Worm (Caenorhabditis elegans) whole organism, L4 larva: Measurements from ENCODE around the gene F08F1.3.

Source experiments
- F26F4.8 ChIP-seq: fragments of 200-800 bp; sonication (Bioruptor generic); conservative IDR thresholded peaks from 2 replicates; pipeline ENCODE4 v1.3.6; 2022; ENCODE audit warnings: missing genetic modification characterization, missing compliant biosample characterization
- F44E2.7 ChIP-seq: fragments of 200-800 bp; sonication (Bioruptor generic); IDR thresholded peaks from 2 replicates; pipeline ENCODE4 v2.1.2; 2022; ENCODE audit warnings: missing genetic modification characterization, missing compliant biosample characterization
- F49E8.2 ChIP-seq: sonication (generic microtip); optimal IDR thresholded peaks from 2 replicates; lab custom pipeline; 2016; ENCODE audit warnings: missing compliant biosample characterization, mild to moderate bottlenecking, missing genetic modification characterization, borderline replicate concordance
- R02D3.7 ChIP-seq: fragments of 150-350 bp; sonication (generic microtip); optimal IDR thresholded peaks from 3 replicates; lab custom pipeline; 2014; ENCODE audit warnings: missing biosample characterization, missing genetic modification characterization
- T26A8.4 ChIP-seq: fragments of 200-800 bp; sonication (Bioruptor generic); IDR thresholded peaks from 2 replicates; pipeline ENCODE4 v1.3.6; 2022; ENCODE audit warnings: missing genetic modification characterization, missing compliant biosample characterization
- Y105C5A.15 ChIP-seq: fragments of 200-800 bp; sonication (Bioruptor generic); IDR thresholded peaks from 2 replicates; pipeline ENCODE4 v1.3.6; 2022; ENCODE audit warnings: missing genetic modification characterization, missing compliant biosample characterization
- Y48G9A.11 ChIP-seq: fragments of 200-800 bp; sonication (Bioruptor generic); IDR thresholded peaks from 2 replicates; pipeline ENCODE4 v1.3.6; 2022; ENCODE audit warnings: missing genetic modification reagents, missing genetic modification characterization, missing compliant biosample characterization
- Y5F2A.4 ChIP-seq: fragments of 200-800 bp; sonication (Bioruptor generic); optimal IDR thresholded peaks from 2 replicates; lab custom pipeline; 2018; ENCODE audit warnings: mild to moderate bottlenecking, missing genetic modification characterization, missing compliant biosample characterization
- ZK546.5 ChIP-seq, 2 experiments: sonication (generic microtip); optimal IDR thresholded peaks; 2 replicates each; lab custom pipeline; 2017; ENCODE audit warnings: missing biosample characterization in 2 of 2, missing genetic modification characterization in 2 of 2
- aly-2 ChIP-seq: sonication (generic microtip); optimal IDR thresholded peaks from 2 replicates; lab custom pipeline; 2018; ENCODE audit warnings: missing biosample characterization, missing genetic modification characterization
- ama-1 ChIP-seq: fragments of 150-350 bp; optimal IDR thresholded peaks from 2 replicates; lab custom pipeline; 2014; ENCODE audit warnings: inconsistent platforms, mixed read lengths
- ceh-44 ChIP-seq: fragments of 200-800 bp; sonication (Bioruptor generic); IDR thresholded peaks from 2 replicates; pipeline ENCODE4 v1.3.6; 2022; ENCODE audit warnings: missing genetic modification reagents, missing genetic modification characterization, missing compliant biosample characterization
- ceh-82 ChIP-seq: sonication (generic microtip); optimal IDR thresholded peaks from 2 replicates; lab custom pipeline; 2017; ENCODE audit warnings: missing biosample characterization, missing genetic modification characterization
- cey-2 ChIP-seq: sonication (generic microtip); optimal IDR thresholded peaks from 3 replicates; lab custom pipeline; 2017; ENCODE audit warnings: missing genetic modification characterization, mild to moderate bottlenecking, missing compliant biosample characterization, antibody characterized with exemption, borderline replicate concordance; ENCODE audit not compliant: insufficient read depth
- daf-12 ChIP-seq: fragments of 150-350 bp; optimal IDR thresholded peaks from 2 replicates; lab custom pipeline; 2014; ENCODE audit warnings: missing biosample characterization, missing genetic modification reagents, missing genetic modification characterization
- dmd-6 ChIP-seq: fragments of 200-800 bp; sonication (Bioruptor generic); IDR thresholded peaks from 2 replicates; pipeline ENCODE4 v1.3.6; 2022; ENCODE audit warnings: missing genetic modification reagents, missing genetic modification characterization, missing compliant biosample characterization
- dmd-8 ChIP-seq: fragments of 200-800 bp; sonication (Bioruptor generic); IDR thresholded peaks from 2 replicates; pipeline ENCODE4 v1.3.6; 2022; ENCODE audit warnings: missing genetic modification characterization, missing compliant biosample characterization
- dmd-9 ChIP-seq: fragments of 200-800 bp; sonication (Bioruptor generic); IDR thresholded peaks from 2 replicates; pipeline ENCODE4 v1.3.6; 2022; ENCODE audit warnings: missing genetic modification reagents, missing genetic modification characterization, missing compliant biosample characterization
- dpl-1 ChIP-seq: fragments of 150-350 bp; optimal IDR thresholded peaks from 2 replicates; lab custom pipeline; 2014; ENCODE audit warnings: missing biosample characterization, missing genetic modification reagents, missing genetic modification characterization
- dve-1 ChIP-seq: sonication (generic microtip); optimal IDR thresholded peaks from 2 replicates; lab custom pipeline; 2017; ENCODE audit warnings: antibody characterized with exemption, mild to moderate bottlenecking, missing genetic modification characterization, missing compliant biosample characterization; ENCODE audit not compliant: insufficient read depth
- egl-27 ChIP-seq: sonication (generic microtip); optimal IDR thresholded peaks from 3 replicates; lab custom pipeline; 2017; ENCODE audit warnings: missing biosample characterization, missing genetic modification reagents, missing genetic modification characterization
- egl-43 ChIP-seq: fragments of 200-800 bp; sonication (Bioruptor generic); IDR thresholded peaks from 2 replicates; pipeline ENCODE4 v1.3.6; 2022; ENCODE audit warnings: missing genetic modification reagents, missing genetic modification characterization, missing compliant biosample characterization
- fkh-10 ChIP-seq: fragments of 150-350 bp; optimal IDR thresholded peaks from 2 replicates; lab custom pipeline; 2014; ENCODE audit warnings: missing biosample characterization, missing genetic modification reagents, missing genetic modification characterization
- fos-1 ChIP-seq: fragments of 150-350 bp; optimal IDR thresholded peaks from 2 replicates; lab custom pipeline; 2014; ENCODE audit warnings: missing biosample characterization, missing genetic modification characterization
- gei-8 ChIP-seq: fragments of 200-800 bp; sonication (Bioruptor generic); optimal IDR thresholded peaks from 2 replicates; lab custom pipeline; 2018; ENCODE audit warnings: mild to moderate bottlenecking, missing genetic modification characterization, missing compliant biosample characterization
- jun-1 ChIP-seq: fragments of 150-350 bp; optimal IDR thresholded peaks from 2 replicates; lab custom pipeline; 2014; ENCODE audit warnings: missing biosample characterization, missing genetic modification reagents, missing genetic modification characterization
- lim-7 ChIP-seq: fragments of 200-800 bp; sonication (Bioruptor generic); IDR thresholded peaks from 2 replicates; pipeline ENCODE4 v1.3.6; 2022; ENCODE audit warnings: missing genetic modification characterization, missing compliant biosample characterization
- lin-15B ChIP-seq: fragments of 150-350 bp; sonication (generic microtip); optimal IDR thresholded peaks from 3 replicates; lab custom pipeline; 2014; ENCODE audit warnings: missing biosample characterization, missing genetic modification characterization
- lin-29 ChIP-seq: fragments of 200-800 bp; sonication (Bioruptor generic); IDR thresholded peaks from 2 replicates; pipeline ENCODE4 v1.3.6; 2022; ENCODE audit warnings: missing genetic modification reagents, missing genetic modification characterization, missing compliant biosample characterization
- lin-38 ChIP-seq: fragments of 200-800 bp; sonication (Bioruptor generic); IDR thresholded peaks from 2 replicates; pipeline ENCODE4 v1.3.6; 2022; ENCODE audit warnings: missing genetic modification reagents, missing genetic modification characterization, missing compliant biosample characterization
- lir-3 ChIP-seq: sonication (generic microtip); optimal IDR thresholded peaks from 2 replicates; lab custom pipeline; 2016; ENCODE audit warnings: mild to moderate bottlenecking, missing genetic modification characterization, missing compliant biosample characterization
- madf-5 ChIP-seq, 2 experiments: fragments of 200-800 bp; sonication (Bioruptor generic); IDR thresholded peaks; 2 replicates each; pipeline ENCODE4 v1.3.6; 2022; ENCODE audit warnings: missing compliant biosample characterization in 2 of 2, missing genetic modification characterization in 2 of 2
- madf-9 ChIP-seq: fragments of 200-800 bp; sonication (Bioruptor generic); conservative IDR thresholded peaks from 2 replicates; pipeline ENCODE4 v1.3.6; 2022; ENCODE audit warnings: missing genetic modification reagents, missing genetic modification characterization, missing compliant biosample characterization
- mxl-3 ChIP-seq: fragments of 200-800 bp; sonication (Bioruptor generic); optimal IDR thresholded peaks from 2 replicates; lab custom pipeline; 2018; ENCODE audit warnings: mild to moderate bottlenecking, missing genetic modification characterization, missing compliant biosample characterization
- nhr-102 ChIP-seq: sonication (generic microtip); optimal IDR thresholded peaks from 2 replicates; lab custom pipeline; 2016; ENCODE audit warnings: mild to moderate bottlenecking, missing genetic modification characterization, moderate library complexity, missing compliant biosample characterization
- nhr-11 ChIP-seq: fragments of 150-350 bp; optimal IDR thresholded peaks from 2 replicates; lab custom pipeline; 2014; ENCODE audit warnings: missing biosample characterization, missing genetic modification characterization
- nhr-111 ChIP-seq: fragments of 200-800 bp; sonication (Bioruptor generic); optimal IDR thresholded peaks from 2 replicates; lab custom pipeline; 2018; ENCODE audit warnings: mild to moderate bottlenecking, missing genetic modification characterization, missing compliant biosample characterization
- nhr-48 ChIP-seq: sonication (generic microtip); optimal IDR thresholded peaks from 2 replicates; lab custom pipeline; 2016; ENCODE audit warnings: mild to moderate bottlenecking, missing genetic modification characterization, missing compliant biosample characterization
- nhr-6 ChIP-seq: fragments of 150-350 bp; optimal IDR thresholded peaks from 2 replicates; lab custom pipeline; 2014; ENCODE audit warnings: missing biosample characterization, missing genetic modification characterization
- nhr-76 ChIP-seq: fragments of 150-350 bp; optimal IDR thresholded peaks from 2 replicates; lab custom pipeline; 2014; ENCODE audit warnings: missing biosample characterization, missing genetic modification characterization
- nhr-77 ChIP-seq: fragments of 150-350 bp; optimal IDR thresholded peaks from 2 replicates; lab custom pipeline; 2014; ENCODE audit warnings: missing biosample characterization, missing genetic modification characterization
- pha-4 ChIP-seq, 2 experiments: fragments of 150-350 bp in 1 of 2; fragments of 200-800 bp in 1 of 2; sonication (Bioruptor generic) in 1 of 2; IDR thresholded peaks in 1 of 2; optimal IDR thresholded peaks in 1 of 2; 2 replicates each; pipeline versions ENCODE4 v1.3.6 to Lab custom; 2014 to 2022; ENCODE audit warnings: missing genetic modification characterization in 2 of 2, missing genetic modification reagents in 2 of 2, missing biosample characterization in 1 of 2, missing compliant biosample characterization in 1 of 2
- php-3 ChIP-seq: fragments of 200-800 bp; sonication (Bioruptor generic); IDR thresholded peaks from 2 replicates; pipeline ENCODE4 v1.3.6; 2022; ENCODE audit warnings: missing genetic modification reagents, missing genetic modification characterization, missing compliant biosample characterization
- pqm-1 ChIP-seq: sonication (generic microtip); optimal IDR thresholded peaks from 2 replicates; lab custom pipeline; 2017; ENCODE audit warnings: missing biosample characterization, missing genetic modification characterization
- saeg-2 ChIP-seq: fragments of 200-800 bp; sonication (Bioruptor generic); IDR thresholded peaks from 2 replicates; pipeline ENCODE4 v1.3.6; 2022; ENCODE audit warnings: missing genetic modification reagents, missing genetic modification characterization, missing compliant biosample characterization
- set-16 ChIP-seq: fragments of 200-800 bp; sonication (Bioruptor generic); IDR thresholded peaks from 2 replicates; pipeline ENCODE4 v1.3.6; 2022; ENCODE audit warnings: missing genetic modification reagents, missing genetic modification characterization, missing compliant biosample characterization
- tra-1 ChIP-seq: fragments of 200-800 bp; sonication (Bioruptor generic); IDR thresholded peaks from 2 replicates; pipeline ENCODE4 v1.3.6; 2022; ENCODE audit warnings: missing genetic modification reagents, missing genetic modification characterization, missing compliant biosample characterization
- vab-7 ChIP-seq: fragments of 200-800 bp; sonication (Bioruptor generic); IDR thresholded peaks from 2 replicates; pipeline ENCODE4 v1.3.6; 2022; ENCODE audit warnings: missing genetic modification reagents, missing genetic modification characterization, missing compliant biosample characterization
- zag-1 ChIP-seq: fragments of 150-350 bp; optimal IDR thresholded peaks from 2 replicates; lab custom pipeline; 2014; ENCODE audit warnings: missing biosample characterization, missing genetic modification characterization

Gene F08F1.3

DNA sequence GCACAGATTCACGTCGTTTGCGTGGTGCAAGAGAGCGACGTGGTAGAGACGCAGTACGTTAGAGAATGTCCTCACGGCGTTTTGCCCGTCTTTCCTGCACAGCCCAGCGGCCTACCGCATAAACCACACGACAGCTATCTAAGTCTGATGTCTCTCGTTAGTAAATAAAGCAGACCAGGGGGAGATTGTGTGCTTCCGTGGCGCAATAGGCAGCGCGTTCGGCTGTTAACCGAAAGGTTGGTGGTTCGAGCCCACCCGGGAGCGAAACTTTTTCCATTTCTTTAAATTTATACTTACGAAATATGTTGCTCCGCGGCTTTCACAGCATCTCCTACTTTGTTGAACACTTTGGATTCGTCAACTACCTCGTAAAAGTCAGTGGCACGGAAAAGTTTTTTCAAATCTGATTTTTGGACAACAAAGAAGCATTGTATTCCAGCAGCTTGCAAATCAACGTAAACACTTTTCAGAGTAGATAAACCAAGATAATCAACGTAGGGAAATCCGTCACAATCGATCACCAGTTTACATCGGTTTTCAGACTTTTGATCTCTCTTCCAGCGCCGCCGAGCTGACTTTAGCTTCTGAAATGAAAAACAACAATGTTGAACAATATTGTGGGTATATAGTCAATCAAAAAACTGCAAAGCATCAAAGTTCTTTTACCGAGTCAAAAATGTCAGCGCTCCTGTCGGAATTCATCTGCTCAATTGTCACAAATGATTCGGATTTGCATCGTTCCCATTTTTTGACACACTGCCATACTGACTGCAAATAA lies 24.1 kb upstream of the F08F1.3 start (continued):
- TF ChIP-seq jun-1 (tag; lab: Kevin White, UChicago) (peak; percentile 85), madf-5 (GFP tag; IDR thresholded peaks at IDR 0.05; lab: Robert Waterston, UW) (peak in 1 of 2 experiments; percentile 92; a peak in 3 of 4 replicates), ceh-44 (GFP tag; lab: Robert Waterston, UW) (peak; percentile 94), T26A8.4 (GFP tag; lab: Robert Waterston, UW) (peak; percentile 95), php-3 (GFP tag; lab: Robert Waterston, UW) (peak; percentile 91), fos-1 (tag; lab: Kevin White, UChicago) (no peak), zag-1 (tag; lab: Kevin White, UChicago) (peak; percentile 24), nhr-76 (tag; lab: Kevin White, UChicago) (no peak), madf-9 (GFP tag; lab: Robert Waterston, UW) (peak; percentile 94), nhr-111 (peak; percentile 93), fkh-10 (GFP tag; lab: Kevin White, UChicago) (peak; percentile 19), F44E2.7 (GFP tag; lab: Robert Waterston, UW) (peak; percentile 96), mxl-3 (GFP tag; lab: Kevin White, UChicago) (peak; percentile 82), F49E8.2 (tag; lab: Kevin White, UChicago) (peak; percentile 79), Y48G9A.11 (GFP tag; lab: Robert Waterston, UW) (peak; percentile 90), Y105C5A.15 (GFP tag; lab: Robert Waterston, UW) (peak; percentile 88), cey-2 (tag; lab: Kevin White, UChicago) (no peak), R02D3.7 (no peak), nhr-77 (tag; lab: Kevin White, UChicago) (peak; percentile 91), pha-4 (GFP tag; IDR thresholded peaks at IDR 0.05; lab: Robert Waterston, UW) (peak; percentile 96), pha-4 (tag; optimal IDR thresholded peaks at IDR 0.05; lab: Kevin White, UChicago) (no peak), egl-27 (no peak), egl-43 (GFP tag; lab: Robert Waterston, UW) (peak; percentile 99), nhr-11 (tag; lab: Kevin White, UChicago) (peak; percentile 82), pqm-1 (tag; lab: Kevin White, UChicago) (peak; percentile 10), F26F4.8 (GFP tag; lab: Robert Waterston, UW) (peak; percentile 93), nhr-48 (tag; lab: Kevin White, UChicago) (peak; percentile 88), lin-38 (GFP tag; lab: Robert Waterston, UW) (no peak; the same call in 1 of the 2 replicates), ZK546.5 (tag; optimal IDR thresholded peaks at IDR 0.05; lab: Kevin White, UChicago) (no peak), lir-3 (peak; percentile 88), dmd-6 (GFP tag; lab: Robert Waterston, UW) (peak; percentile 93), aly-2 (tag; lab: Kevin White, UChicago) (no peak), tra-1 (GFP tag; lab: Robert Waterston, UW) (peak; percentile 98), set-16 (GFP tag; lab: Robert Waterston, UW) (peak; percentile 75; the same call in 1 of the 2 replicates), lim-7 (peak; percentile 99), nhr-102 (tag; lab: Kevin White, UChicago) (peak; percentile 90), dve-1 (tag; lab: Kevin White, UChicago) (peak; percentile 89), ama-1 (lab: Kevin White, UChicago) (no peak), dpl-1 (GFP tag; lab: Kevin White, UChicago) (peak; percentile 47), nhr-6 (tag; lab: Kevin White, UChicago) (peak; percentile 81), dmd-9 (GFP tag; lab: Robert Waterston, UW) (peak; percentile 95), dmd-8 (GFP tag; lab: Robert Waterston, UW) (peak; percentile 97), lin-15B (tag; lab: Kevin White, UChicago) (no peak), saeg-2 (GFP tag; lab: Robert Waterston, UW) (peak; percentile 85), vab-7 (GFP tag; lab: Robert Waterston, UW) (peak; percentile 99), gei-8 (peak; percentile 93), ceh-82 (tag; lab: Kevin White, UChicago) (no peak), Y5F2A.4 (peak; percentile 80), daf-12 (tag; lab: Kevin White, UChicago) (no peak), lin-29 (GFP tag; lab: Robert Waterston, UW) (peak; percentile 67)
